Worm (Caenorhabditis elegans) whole organism, late embryonic: ENCODE results near the gene Y82E9BL.3.

Experiments used
- elt-4 ChIP-seq: sonication (generic microtip); optimal IDR thresholded peaks from 2 replicates; lab custom pipeline; 2016; ENCODE audit warnings: missing genetic modification characterization, missing compliant biosample characterization
- madf-2 ChIP-seq: sonication (generic microtip); optimal IDR thresholded peaks from 2 replicates; lab custom pipeline; 2017; ENCODE audit warnings: missing genetic modification characterization, missing compliant biosample characterization
- nfya-1 ChIP-seq: sonication (generic microtip); optimal IDR thresholded peaks from 2 replicates; lab custom pipeline; 2017; ENCODE audit warnings: missing genetic modification characterization, mild to moderate bottlenecking, missing compliant biosample characterization, antibody characterized with exemption, moderate library complexity
- pag-3 ChIP-seq: sonication (generic microtip); optimal IDR thresholded peaks from 2 replicates; lab custom pipeline; 2016; ENCODE audit warnings: missing compliant biosample characterization, missing genetic modification characterization, borderline replicate concordance
- unc-42 ChIP-seq: sonication (generic microtip); optimal IDR thresholded peaks from 2 replicates; lab custom pipeline; 2016; ENCODE audit warnings: missing genotype, missing genetic modification characterization, missing compliant biosample characterization

ce11 chrIII:1331894-1332293 is 18.8 kb downstream of the Y82E9BL.3 start, which contains the start of gene Y82E9BL.19:
- TF ChIP-seq pag-3 (tag; lab: Kevin White, UChicago): no peak
- TF ChIP-seq unc-42 (tag; lab: Kevin White, UChicago): no peak
- TF ChIP-seq madf-2 (tag; lab: Kevin White, UChicago): no peak
- no peak for TF ChIP-seq nfya-1 (tag; lab: Kevin White, UChicago)
- TF ChIP-seq elt-4: no peak
